Worm (Caenorhabditis elegans) whole organism, L3 larva: ENCODE measurements around the gene gpx-7.
A peak's percentile ranks its signal among the peaks of the same experiment; 100 is the strongest.

Source experiments
- R02D3.7 ChIP-seq: fragments of 150-350 bp; optimal IDR thresholded peaks from 2 replicates; lab custom pipeline; 2014; ENCODE audit warnings: missing biosample characterization, missing genetic modification characterization
- ZK546.5 ChIP-seq: sonication (generic microtip); optimal IDR thresholded peaks from 2 replicates; lab custom pipeline; 2017; ENCODE audit warnings: missing biosample characterization, missing genetic modification characterization
- aly-2 ChIP-seq: fragments of 150-350 bp; optimal IDR thresholded peaks from 2 replicates; lab custom pipeline; 2014; ENCODE audit warnings: missing biosample characterization, missing genetic modification characterization
- ama-1 ChIP-seq: fragments of 150-350 bp; optimal IDR thresholded peaks from 2 replicates; lab custom pipeline; 2018
- ceh-16 ChIP-seq: sonication (generic microtip); optimal IDR thresholded peaks from 2 replicates; lab custom pipeline; 2017; ENCODE audit warnings: missing biosample characterization, missing genetic modification characterization
- ceh-28 ChIP-seq: fragments of 150-350 bp; optimal IDR thresholded peaks from 2 replicates; lab custom pipeline; 2014; ENCODE audit warnings: missing biosample characterization, missing genetic modification reagents, missing genetic modification characterization
- ceh-82 ChIP-seq: fragments of 150-350 bp; optimal IDR thresholded peaks from 2 replicates; lab custom pipeline; 2014; ENCODE audit warnings: missing biosample characterization, missing genetic modification characterization
- ceh-9 ChIP-seq: sonication (generic microtip); optimal IDR thresholded peaks from 2 replicates; lab custom pipeline; 2018; ENCODE audit warnings: missing biosample characterization, missing genetic modification characterization
- daf-12 ChIP-seq: fragments of 150-350 bp; optimal IDR thresholded peaks from 2 replicates; lab custom pipeline; 2014; ENCODE audit warnings: missing biosample characterization, missing genetic modification reagents, missing genetic modification characterization
- egl-27 ChIP-seq: sonication (generic microtip); optimal IDR thresholded peaks from 4 replicates; lab custom pipeline; 2017; ENCODE audit warnings: missing biosample characterization, missing genetic modification reagents, missing genetic modification characterization
- elt-1 ChIP-seq: fragments of 150-350 bp; optimal IDR thresholded peaks from 2 replicates; lab custom pipeline; 2014; ENCODE audit warnings: missing biosample characterization, missing genetic modification characterization
- elt-2 ChIP-seq: sonication (generic microtip); optimal IDR thresholded peaks from 2 replicates; lab custom pipeline; 2016; ENCODE audit warnings: missing genetic modification reagents, mild to moderate bottlenecking, missing genetic modification characterization, missing compliant biosample characterization
- elt-3 ChIP-seq, 3 experiments: fragments of 150-350 bp in 1 of 3; sonication (generic microtip) in 2 of 3; optimal IDR thresholded peaks; 2 replicates in 2 of 3; 4 replicates in 1 of 3; lab custom pipeline; 2014 to 2017; ENCODE audit warnings: missing biosample characterization in 3 of 3, missing genetic modification characterization in 3 of 3
- eor-1 ChIP-seq, 2 experiments: fragments of 150-350 bp; optimal IDR thresholded peaks; 2 replicates each; lab custom pipeline; 2014 to 2018; ENCODE audit warnings: missing biosample characterization in 2 of 2, missing genetic modification characterization in 2 of 2
- fkh-10 ChIP-seq: sonication (generic microtip); optimal IDR thresholded peaks from 2 replicates; lab custom pipeline; 2017; ENCODE audit warnings: missing biosample characterization, missing genetic modification reagents, missing genetic modification characterization
- fkh-2 ChIP-seq: fragments of 150-350 bp; optimal IDR thresholded peaks from 2 replicates; lab custom pipeline; 2014; ENCODE audit warnings: missing biosample characterization, missing genetic modification reagents, missing genetic modification characterization
- fos-1 ChIP-seq: fragments of 150-350 bp; optimal IDR thresholded peaks from 2 replicates; lab custom pipeline; 2014; ENCODE audit warnings: missing biosample characterization, missing genetic modification characterization
- hmg-11 ChIP-seq: sonication (generic microtip); optimal IDR thresholded peaks from 2 replicates; lab custom pipeline; 2016; ENCODE audit warnings: missing genetic modification characterization, missing compliant biosample characterization
- jun-1 ChIP-seq: fragments of 150-350 bp; optimal IDR thresholded peaks from 2 replicates; lab custom pipeline; 2014; ENCODE audit warnings: missing biosample characterization, missing genetic modification reagents, missing genetic modification characterization
- lin-15B ChIP-seq: fragments of 150-350 bp; optimal IDR thresholded peaks from 2 replicates; lab custom pipeline; 2014; ENCODE audit warnings: missing biosample characterization, missing genetic modification characterization
- lin-39 ChIP-seq: fragments of 150-350 bp; optimal IDR thresholded peaks from 2 replicates; lab custom pipeline; 2018; ENCODE audit warnings: missing biosample characterization, missing genetic modification reagents, missing genetic modification characterization
- lsy-12 ChIP-seq: sonication (generic microtip); optimal IDR thresholded peaks from 2 replicates; lab custom pipeline; 2016; ENCODE audit warnings: mild to moderate bottlenecking, missing genetic modification characterization, missing compliant biosample characterization
- mdl-1 ChIP-seq: fragments of 150-350 bp; optimal IDR thresholded peaks from 2 replicates; lab custom pipeline; 2014; ENCODE audit warnings: missing biosample characterization, missing genetic modification characterization
- mml-1 ChIP-seq: fragments of 150-350 bp; sonication (generic microtip); optimal IDR thresholded peaks from 3 replicates; lab custom pipeline; 2014; ENCODE audit warnings: missing biosample characterization, missing genetic modification characterization
- nfya-1 ChIP-seq: sonication (generic microtip); optimal IDR thresholded peaks from 2 replicates; lab custom pipeline; 2017; ENCODE audit warnings: missing genetic modification characterization, mild to moderate bottlenecking, missing compliant biosample characterization, antibody characterized with exemption, moderate library complexity; ENCODE audit not compliant: insufficient read depth
- nhr-11 ChIP-seq: fragments of 150-350 bp; optimal IDR thresholded peaks from 2 replicates; lab custom pipeline; 2014; ENCODE audit warnings: missing biosample characterization, missing genetic modification characterization
- nhr-12 ChIP-seq: fragments of 150-350 bp; optimal IDR thresholded peaks from 2 replicates; lab custom pipeline; 2014; ENCODE audit warnings: missing biosample characterization, missing genetic modification characterization
- nhr-23 ChIP-seq: fragments of 150-350 bp; optimal IDR thresholded peaks from 2 replicates; lab custom pipeline; 2014; ENCODE audit warnings: missing biosample characterization, missing genetic modification reagents, missing genetic modification characterization
- nhr-237 ChIP-seq: fragments of 150-350 bp; optimal IDR thresholded peaks from 2 replicates; lab custom pipeline; 2014; ENCODE audit warnings: missing biosample characterization, missing genetic modification characterization
- nhr-25 ChIP-seq: sonication (generic microtip); optimal IDR thresholded peaks from 2 replicates; lab custom pipeline; 2017; ENCODE audit warnings: missing biosample characterization, missing genetic modification characterization
- nhr-28 ChIP-seq: fragments of 150-350 bp; optimal IDR thresholded peaks from 2 replicates; lab custom pipeline; 2014; ENCODE audit warnings: missing biosample characterization, missing genetic modification characterization
- nhr-43 ChIP-seq: sonication (generic microtip); optimal IDR thresholded peaks from 2 replicates; lab custom pipeline; 2016; ENCODE audit warnings: mild to moderate bottlenecking, missing genetic modification characterization, missing compliant biosample characterization; ENCODE audit not compliant: poor library complexity, severe bottlenecking
- nhr-67 ChIP-seq: fragments of 150-350 bp; optimal IDR thresholded peaks from 2 replicates; lab custom pipeline; 2014; ENCODE audit warnings: missing biosample characterization, missing genetic modification characterization
- nhr-76 ChIP-seq: fragments of 150-350 bp; sonication (generic microtip); optimal IDR thresholded peaks from 5 replicates; lab custom pipeline; 2014; ENCODE audit warnings: missing biosample characterization, missing genetic modification characterization
- nhr-77 ChIP-seq: fragments of 150-350 bp; optimal IDR thresholded peaks from 2 replicates; lab custom pipeline; 2014; ENCODE audit warnings: missing biosample characterization, missing genetic modification characterization
- pha-4 ChIP-seq: fragments of 150-350 bp; optimal IDR thresholded peaks from 2 replicates; lab custom pipeline; 2014; ENCODE audit warnings: missing biosample characterization, missing genetic modification reagents, missing genetic modification characterization
- sea-2 ChIP-seq: fragments of 150-350 bp; sonication (generic microtip); optimal IDR thresholded peaks from 4 replicates; lab custom pipeline; 2014; ENCODE audit warnings: missing biosample characterization, missing genetic modification reagents, missing genetic modification characterization
- skn-1 ChIP-seq: fragments of 150-350 bp; optimal IDR thresholded peaks from 2 replicates; lab custom pipeline; 2014; ENCODE audit warnings: missing biosample characterization, missing genetic modification characterization
- snpc-4 ChIP-seq: fragments of 150-350 bp; optimal IDR thresholded peaks from 2 replicates; lab custom pipeline; 2014; ENCODE audit warnings: missing biosample characterization, missing genetic modification characterization
- tbx-2 ChIP-seq: sonication (generic microtip); optimal IDR thresholded peaks from 2 replicates; lab custom pipeline; 2016; ENCODE audit warnings: mild to moderate bottlenecking, missing genetic modification characterization, missing compliant biosample characterization
- unc-39 ChIP-seq: sonication (generic microtip); optimal IDR thresholded peaks from 4 replicates; lab custom pipeline; 2017; ENCODE audit warnings: missing biosample characterization, missing genetic modification characterization
- unc-62 ChIP-seq: fragments of 150-350 bp; sonication (generic microtip); optimal IDR thresholded peaks from 4 replicates; lab custom pipeline; 2014; ENCODE audit warnings: missing biosample characterization, missing genetic modification reagents, missing genetic modification characterization
- zag-1 ChIP-seq: fragments of 150-350 bp; optimal IDR thresholded peaks from 2 replicates; lab custom pipeline; 2014; ENCODE audit warnings: missing biosample characterization, missing genetic modification characterization
- ztf-11 ChIP-seq: fragments of 150-350 bp; optimal IDR thresholded peaks from 2 replicates; lab custom pipeline; 2014; ENCODE audit warnings: missing biosample characterization, missing genetic modification characterization
- ztf-4 ChIP-seq: fragments of 150-350 bp; optimal IDR thresholded peaks from 2 replicates; lab custom pipeline; 2014; ENCODE audit warnings: missing biosample characterization, missing genetic modification characterization

Gene gpx-7

DNA sequence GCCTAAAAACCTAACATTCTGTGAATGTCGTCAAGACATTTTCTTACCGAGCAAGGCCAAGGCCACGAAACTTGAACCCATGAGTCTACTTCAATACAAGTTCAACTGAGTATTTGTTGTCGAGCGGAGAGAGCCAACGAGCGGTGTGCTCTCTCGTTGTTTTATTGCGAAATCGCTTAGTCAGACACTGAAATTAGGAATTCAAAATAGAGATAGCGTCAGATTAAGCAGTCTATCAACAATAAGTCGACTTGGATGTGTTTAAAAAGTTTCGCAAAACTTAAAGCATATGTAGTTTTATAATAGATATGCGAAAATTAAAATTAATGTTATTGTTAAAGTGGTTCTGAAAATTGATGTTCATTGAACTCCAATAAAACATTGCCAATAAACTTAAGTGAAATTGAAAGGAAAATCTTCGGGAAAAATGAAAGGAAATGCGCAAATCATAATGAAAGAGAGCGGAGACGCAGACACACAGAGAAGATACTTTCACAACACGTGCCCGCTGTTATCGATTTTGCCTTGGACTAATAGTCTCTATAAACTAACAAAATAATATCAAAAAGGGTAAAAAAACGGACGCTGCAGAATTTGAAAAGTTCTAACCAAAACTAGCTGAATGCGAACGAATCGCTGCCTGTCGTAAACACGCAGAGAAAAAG is 6.1 kb downstream of the gpx-7 start, which contains the start of gene ZK154.6:
ZK154.6 (minus strand) TSS at position 187 of the 665 bp plus-strand sequence.
- peak; percentile 91 for TF ChIP-seq ceh-28 (tag; lab: Kevin White, UChicago)
- TF ChIP-seq nfya-1 = peak; percentile 46
- TF ChIP-seq pha-4 (tag; lab: Kevin White, UChicago) = peak; percentile 18
- no peak for TF ChIP-seq eor-1 (tag; optimal IDR thresholded peaks at IDR 0.05; lab: Kevin White, UChicago)
- peak; percentile 60 for TF ChIP-seq mdl-1 (tag; lab: Kevin White, UChicago)
- no peak for TF ChIP-seq nhr-28 (tag; lab: Kevin White, UChicago)
- no peak for TF ChIP-seq ceh-9 (tag; lab: Kevin White, UChicago)
- no peak for TF ChIP-seq sea-2 (GFP tag; lab: Kevin White, UChicago)
- TF ChIP-seq nhr-76 (tag; lab: Kevin White, UChicago) = no peak
- no peak for TF ChIP-seq skn-1
- no peak for TF ChIP-seq aly-2 (tag; lab: Kevin White, UChicago)
- TF ChIP-seq fkh-10 = no peak
- no peak for TF ChIP-seq R02D3.7 (tag; lab: Kevin White, UChicago)
- TF ChIP-seq lin-39 (tag; lab: Kevin White, UChicago) = peak; percentile 14
- no peak for TF ChIP-seq nhr-237 (tag; lab: Kevin White, UChicago)
- TF ChIP-seq nhr-23 (tag; lab: Kevin White, UChicago) = peak; percentile 21
- no peak for TF ChIP-seq lsy-12 (tag; lab: Kevin White, UChicago)
- no peak for TF ChIP-seq ama-1
- TF ChIP-seq elt-3 (tag; optimal IDR thresholded peaks at IDR 0.05; lab: Kevin White, UChicago) = no peak
- peak; percentile 55 for TF ChIP-seq nhr-25 (tag; lab: Kevin White, UChicago)
- TF ChIP-seq, all 47 proteins: peak for 7

DNA sequence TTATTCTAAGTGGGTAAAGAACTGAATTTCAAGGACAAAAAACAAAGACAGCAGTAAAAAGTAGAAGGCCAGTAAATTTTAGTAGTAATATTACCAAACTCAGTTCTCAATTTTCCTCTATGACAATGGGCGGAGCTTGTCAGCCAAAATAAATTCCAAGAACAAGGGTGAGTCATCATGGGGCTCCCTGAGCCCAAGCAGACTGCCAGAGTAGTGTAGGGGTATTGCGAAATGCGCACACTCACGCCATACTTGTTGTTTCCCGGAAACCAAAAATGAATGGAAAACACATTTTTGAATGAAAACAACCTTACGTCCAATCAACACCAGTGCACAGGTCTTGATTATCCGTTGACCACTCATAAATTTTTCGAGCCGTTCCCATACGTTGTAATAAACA is 7.8 kb downstream of the gpx-7 start:
- TF ChIP-seq zag-1 (tag; lab: Kevin White, UChicago) (no peak), eor-1 (tag; optimal IDR thresholded peaks at IDR 0.05; lab: Kevin White, UChicago) (no peak), egl-27 (tag; lab: Kevin White, UChicago) (no peak), ZK546.5 (tag; lab: Kevin White, UChicago) (no peak), ceh-16 (tag; lab: Kevin White, UChicago) (no peak), elt-1 (tag; lab: Kevin White, UChicago) (no peak), nhr-25 (tag; lab: Kevin White, UChicago) (no peak), nhr-12 (tag; lab: Kevin White, UChicago) (no peak), nhr-11 (peak; percentile 74), lin-39 (tag; lab: Kevin White, UChicago) (peak; percentile 38), lsy-12 (tag; lab: Kevin White, UChicago) (no peak), fkh-2 (no peak), fos-1 (tag; lab: Kevin White, UChicago) (peak; percentile 76), ceh-9 (tag; lab: Kevin White, UChicago) (no peak), pha-4 (tag; lab: Kevin White, UChicago) (no peak), jun-1 (tag; lab: Kevin White, UChicago) (peak; percentile 57), unc-39 (no peak), nfya-1 (peak; percentile 72), mml-1 (tag; lab: Kevin White, UChicago) (no peak), mdl-1 (tag; lab: Kevin White, UChicago) (no peak), nhr-28 (tag; lab: Kevin White, UChicago) (no peak), elt-2 (no peak), ceh-28 (tag; lab: Kevin White, UChicago) (no peak), nhr-43 (no peak), ztf-4 (tag; lab: Kevin White, UChicago) (no peak), lin-15B (tag; lab: Kevin White, UChicago) (peak; percentile 3), unc-62 (GFP tag; lab: Kevin White, UChicago) (no peak), ceh-82 (tag; lab: Kevin White, UChicago) (no peak), nhr-23 (tag; lab: Kevin White, UChicago) (no peak), nhr-76 (tag; lab: Kevin White, UChicago) (no peak), daf-12 (tag; lab: Kevin White, UChicago) (no peak), elt-3 (tag; optimal IDR thresholded peaks at IDR 0.05; lab: Kevin White, UChicago) (no peak), skn-1 (no peak), ztf-11 (tag; lab: Kevin White, UChicago) (no peak), ama-1 (no peak), R02D3.7 (tag; lab: Kevin White, UChicago) (no peak), fkh-10 (no peak), tbx-2 (tag; lab: Kevin White, UChicago) (no peak), nhr-77 (tag; lab: Kevin White, UChicago) (no peak), hmg-11 (tag; lab: Kevin White, UChicago) (peak; percentile 11), nhr-67 (no peak), nhr-237 (tag; lab: Kevin White, UChicago) (no peak), aly-2 (tag; lab: Kevin White, UChicago) (no peak), snpc-4 (peak; percentile 37)
